Worm (Caenorhabditis elegans) whole organism, mixed stage, embryonic: ENCODE measurements around the gene C27D6.15.

Experiments used
- nhr-237 ChIP-seq: fragments of 150-350 bp; optimal IDR thresholded peaks from 2 replicates; lab custom pipeline; 2014; ENCODE audit warnings: missing biosample characterization, missing genetic modification characterization
- nhr-28 ChIP-seq: fragments of 150-350 bp; optimal IDR thresholded peaks from 2 replicates; lab custom pipeline; 2014; ENCODE audit warnings: missing biosample characterization, missing genetic modification characterization
- pha-4 ChIP-seq: fragments of 150-350 bp; optimal IDR thresholded peaks from 2 replicates; lab custom pipeline; 2018; ENCODE audit warnings: missing biosample characterization, missing genetic modification reagents, missing genetic modification characterization
- unc-62 ChIP-seq: fragments of 150-350 bp; optimal IDR thresholded peaks from 2 replicates; lab custom pipeline; 2014; ENCODE audit warnings: missing biosample characterization, missing genetic modification reagents, missing genetic modification characterization

- TF ChIP-seq unc-62 (GFP tag; lab: Kevin White, UChicago) (no peak), nhr-237 (tag; lab: Kevin White, UChicago) (no peak), nhr-28 (tag; lab: Kevin White, UChicago) (no peak), pha-4 (tag; lab: Kevin White, UChicago) (no peak)
Observed at ce11 chrII:5185955-5186539, 14.3 kb downstream of the C27D6.15 start.
